Fruit fly (Drosophila melanogaster): Measurements from ENCODE around the gene y.

y gene

DNA sequence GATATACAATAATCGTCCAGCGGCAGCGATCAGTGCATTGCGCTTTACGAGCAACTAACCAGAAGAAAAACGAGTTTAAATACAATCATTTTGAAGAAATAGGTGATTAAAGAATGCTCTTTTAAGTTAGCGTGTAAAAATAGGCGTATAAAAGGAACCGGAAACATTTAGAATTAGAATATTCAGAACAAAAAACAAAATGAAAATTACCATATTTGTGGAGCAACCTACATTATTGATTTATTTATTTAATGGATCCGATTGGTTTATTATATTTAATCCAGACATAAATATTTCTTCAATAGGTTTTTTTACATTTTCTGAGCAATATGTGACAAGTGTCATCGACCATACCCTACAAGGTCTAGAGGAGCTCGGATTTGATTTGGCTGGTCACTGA is 22.0 kb downstream of the y start:
- TF ChIP-seq cnc (optimal IDR thresholded peaks at IDR 0.05) (no peak), kay (GFP tag; ENCODE audit: borderline replicate concordance) (no peak), Crg-1 (GFP tag; optimal IDR thresholded peaks at IDR 0.05) (no peak), CG14711 (tag; optimal IDR thresholded peaks at IDR 0.05) (no peak), cic (GFP tag; optimal IDR thresholded peaks at IDR 0.05) (no peak), Mnt (GFP tag; optimal IDR thresholded peaks at IDR 0.05) (no peak), CG1620 (GFP tag; optimal IDR thresholded peaks at IDR 0.05) (no peak)

DNA sequence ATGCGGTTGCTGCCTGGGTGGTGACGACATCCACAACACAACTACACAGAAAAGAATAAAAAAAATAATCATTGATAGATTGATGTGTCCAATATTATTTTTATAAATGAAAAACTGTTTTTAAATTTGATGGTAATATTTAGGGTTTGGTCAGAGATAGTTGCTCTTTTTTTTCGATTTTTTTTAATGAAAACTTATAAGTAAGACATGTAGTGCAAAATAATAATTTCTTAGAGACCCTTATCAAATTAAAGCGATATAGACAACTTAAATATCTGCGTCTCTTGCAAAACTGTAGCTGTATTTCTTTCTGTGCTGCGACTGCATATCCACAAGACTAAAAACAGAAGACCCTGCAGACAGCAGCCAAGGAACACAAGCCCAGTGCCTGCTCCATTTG is 23.2 kb downstream of the y start:
- TF ChIP-seq Clk (GFP tag; optimal IDR thresholded peaks at IDR 0.05) (no peak), kay (GFP tag; ENCODE audit: borderline replicate concordance) (no peak), cic (GFP tag; optimal IDR thresholded peaks at IDR 0.05) (no peak), Crg-1 (GFP tag; optimal IDR thresholded peaks at IDR 0.05) (no peak), CG14711 (tag; optimal IDR thresholded peaks at IDR 0.05) (no peak), CG12768 (GFP tag; optimal IDR thresholded peaks at IDR 0.05) (no peak), CG7045 (GFP tag; optimal IDR thresholded peaks at IDR 0.05) (no peak), Mnt (GFP tag; optimal IDR thresholded peaks at IDR 0.05) (no peak), CG11617 (GFP tag; optimal IDR thresholded peaks at IDR 0.05) (no peak), Hr96 (GFP tag; optimal IDR thresholded peaks at IDR 0.05) (no peak)

DNA sequence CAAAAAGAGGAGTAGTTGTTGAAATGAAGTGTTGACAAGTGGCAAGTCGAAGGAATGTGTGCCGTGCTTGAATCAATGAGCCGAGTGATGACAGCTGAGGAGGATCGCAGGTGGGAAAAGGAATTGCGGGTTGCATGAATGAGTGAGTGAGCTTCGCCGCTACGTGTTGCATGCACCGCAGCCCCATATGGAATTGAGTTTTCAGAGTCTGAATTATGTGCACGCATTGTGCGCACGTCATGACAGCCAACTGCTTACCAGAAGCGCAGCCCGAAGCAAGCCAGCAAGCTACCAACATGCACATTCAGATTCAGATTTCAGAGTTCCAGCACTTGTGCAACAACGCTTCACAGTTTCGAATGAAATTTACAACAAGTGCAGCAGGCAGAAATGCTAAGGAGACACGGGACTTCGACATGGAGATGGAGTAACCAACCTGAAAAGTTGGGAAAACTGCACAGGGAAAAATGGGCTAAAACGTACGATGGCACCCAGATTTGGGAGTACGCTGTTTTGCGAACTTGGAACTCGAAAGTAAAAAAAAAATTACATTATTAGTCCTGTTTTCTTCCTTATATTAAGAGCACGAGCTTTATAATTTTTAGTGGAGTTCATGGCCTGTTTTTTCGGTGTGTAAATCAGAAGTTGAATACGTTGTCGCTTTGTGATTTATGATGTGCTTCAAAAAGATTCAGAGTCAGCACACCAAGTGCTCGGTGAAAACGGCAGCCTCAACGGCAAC is 29.6 kb downstream of the y start:
- no peak for TF ChIP-seq tj (GFP tag; optimal IDR thresholded peaks at IDR 0.05)
- TF ChIP-seq CG11617 (GFP tag; optimal IDR thresholded peaks at IDR 0.05), result no peak
- TF ChIP-seq ovo (GFP tag; optimal IDR thresholded peaks at IDR 0.05), result no peak
- no peak for TF ChIP-seq CG7045 (GFP tag; optimal IDR thresholded peaks at IDR 0.05)
- TF ChIP-seq CG33017 (tag; optimal IDR thresholded peaks at IDR 0.05), result no peak
- no peak for TF ChIP-seq CG1620 (GFP tag; optimal IDR thresholded peaks at IDR 0.05)
- TF ChIP-seq Clk (GFP tag; optimal IDR thresholded peaks at IDR 0.05), result no peak
- TF ChIP-seq CG7101 (tag; optimal IDR thresholded peaks at IDR 0.05), result no peak
- no peak for TF ChIP-seq Mnt (GFP tag; optimal IDR thresholded peaks at IDR 0.05)
- no peak for TF ChIP-seq cnc (optimal IDR thresholded peaks at IDR 0.05)

DNA sequence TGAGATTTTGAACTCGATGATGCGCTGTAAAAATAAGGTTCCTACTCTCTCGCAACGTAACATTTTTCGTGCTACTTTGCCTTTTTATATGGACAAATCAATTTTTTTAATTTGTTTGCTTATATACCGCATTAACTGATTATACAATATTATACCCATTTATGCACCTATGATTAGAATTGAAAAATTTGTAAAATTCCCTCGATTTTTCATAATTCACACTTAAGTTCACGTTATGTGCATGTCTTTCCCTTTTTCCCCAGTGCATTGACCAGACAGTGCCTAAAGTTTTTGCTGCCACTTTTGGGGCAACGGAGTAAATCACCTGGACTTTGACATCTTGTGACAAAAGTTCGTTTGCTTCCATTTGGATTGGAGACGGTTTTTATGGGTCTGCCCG is 34.1 kb downstream of the y start:
- no peak for TF ChIP-seq CG5204 (GFP tag; optimal IDR thresholded peaks at IDR 0.05)
- no peak for TF ChIP-seq Hr96 (GFP tag; optimal IDR thresholded peaks at IDR 0.05)
- TF ChIP-seq cnc (optimal IDR thresholded peaks at IDR 0.05), result no peak
- no peak for TF ChIP-seq CG11617 (GFP tag; optimal IDR thresholded peaks at IDR 0.05)
- TF ChIP-seq Mnt (GFP tag; optimal IDR thresholded peaks at IDR 0.05), result no peak
- no peak for TF ChIP-seq CG33017 (tag; optimal IDR thresholded peaks at IDR 0.05)
- no peak for TF ChIP-seq CG14711 (tag; optimal IDR thresholded peaks at IDR 0.05)
- no peak for TF ChIP-seq CG7045 (GFP tag; optimal IDR thresholded peaks at IDR 0.05)

DNA sequence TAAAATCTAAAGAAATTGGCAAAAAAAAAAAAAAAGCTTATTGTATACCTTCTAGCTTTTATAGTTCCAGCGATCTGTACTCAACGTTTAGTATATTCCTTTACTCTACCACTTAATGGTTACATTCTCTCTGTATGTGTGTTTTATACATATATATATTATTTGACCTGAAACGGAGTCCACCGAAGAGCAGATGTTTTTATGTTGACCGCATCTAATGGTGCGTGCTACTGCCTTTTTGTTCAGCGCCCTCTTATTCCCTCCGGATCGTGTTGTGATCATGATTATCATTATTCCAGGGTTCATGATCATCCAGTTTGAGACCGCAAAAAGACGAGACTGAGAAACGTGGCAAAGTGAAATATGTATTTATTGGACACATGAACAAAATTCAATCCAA is 35.9 kb downstream of the y start:
- TF ChIP-seq toe (GFP tag; optimal IDR thresholded peaks at IDR 0.05), result no peak
- TF ChIP-seq tj (GFP tag; optimal IDR thresholded peaks at IDR 0.05), result no peak
- TF ChIP-seq Hr96 (GFP tag; optimal IDR thresholded peaks at IDR 0.05), result no peak
- no peak for TF ChIP-seq CG33017 (tag; optimal IDR thresholded peaks at IDR 0.05)

DNA sequence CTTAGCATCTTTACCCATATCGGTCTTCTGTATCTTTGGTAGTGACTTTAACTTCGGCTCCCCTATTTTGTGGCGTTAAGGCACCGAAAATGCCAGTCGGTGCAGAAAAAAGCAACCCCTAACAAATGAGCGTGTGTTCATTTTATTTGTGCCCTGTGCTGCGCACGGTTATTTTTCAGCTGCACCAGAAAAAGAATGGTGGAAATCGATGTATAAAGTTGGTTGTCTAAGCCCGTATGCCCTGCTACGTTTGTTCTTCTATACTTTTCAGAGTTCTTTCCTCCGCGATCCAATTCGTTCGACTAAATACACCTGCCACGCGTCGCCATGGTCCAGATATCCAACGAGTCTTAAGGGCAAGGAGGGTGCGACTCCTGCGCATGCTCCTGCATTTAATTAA is 36.7 kb downstream of the y start:
- TF ChIP-seq CG1620 (GFP tag; optimal IDR thresholded peaks at IDR 0.05) (no peak), CG7101 (tag; optimal IDR thresholded peaks at IDR 0.05) (no peak), CG12768 (GFP tag; optimal IDR thresholded peaks at IDR 0.05) (no peak), kay (GFP tag; ENCODE audit: borderline replicate concordance) (no peak), cnc (optimal IDR thresholded peaks at IDR 0.05) (no peak)

DNA sequence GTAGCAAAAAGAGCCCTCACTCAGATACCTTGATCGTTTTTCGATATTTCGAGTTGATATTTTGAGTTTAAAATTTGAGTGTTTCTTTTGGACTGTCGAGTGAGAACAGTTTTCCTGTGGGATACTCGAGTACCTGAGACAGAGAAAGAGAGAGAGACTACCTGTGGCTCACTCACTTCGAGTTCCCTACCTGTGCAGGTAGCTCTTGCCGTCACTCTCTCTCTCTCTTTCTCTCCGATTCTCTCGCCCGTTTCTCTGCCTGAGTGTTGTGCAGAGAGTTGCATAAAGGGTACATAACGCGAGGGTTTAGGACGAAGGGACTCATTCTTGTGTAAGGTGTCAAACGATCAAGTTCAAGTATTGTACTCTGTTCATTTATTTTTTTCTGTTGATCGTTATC is 39.4 kb downstream of the y start, which contains the start of gene sc:
TSS of gene sc (plus strand) at position 315 of the 400 bp plus-strand sequence.
- TF ChIP-seq cnc (optimal IDR thresholded peaks at IDR 0.05) (no peak), kay (GFP tag; ENCODE audit: borderline replicate concordance) (no peak), CG1620 (GFP tag; optimal IDR thresholded peaks at IDR 0.05) (no peak), Crg-1 (GFP tag; optimal IDR thresholded peaks at IDR 0.05) (no peak), CG11617 (GFP tag; optimal IDR thresholded peaks at IDR 0.05) (no peak), pad (GFP tag; optimal IDR thresholded peaks at IDR 0.05) (no peak), Hr96 (GFP tag; optimal IDR thresholded peaks at IDR 0.05) (no peak), bab1 (GFP tag; optimal IDR thresholded peaks at IDR 0.05) (no peak)

DNA sequence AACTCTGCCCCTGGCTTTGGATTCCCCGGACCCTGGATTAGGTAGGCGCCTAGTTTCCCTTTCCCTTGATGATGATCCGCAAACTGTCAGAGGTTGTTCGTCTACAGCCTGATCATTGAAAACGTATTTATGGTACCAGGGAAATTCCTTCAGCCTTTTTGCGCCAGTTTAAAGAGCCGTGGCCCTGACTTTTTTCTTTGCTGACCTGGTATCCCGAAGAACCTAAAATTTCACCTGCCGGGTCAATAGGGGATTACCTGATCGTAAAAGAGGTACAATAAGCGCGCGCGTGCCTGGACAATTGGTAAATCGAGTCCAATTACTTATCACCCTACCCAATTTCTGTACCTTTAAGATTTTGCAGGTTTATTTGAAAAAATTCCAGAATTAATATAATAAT is 43.4 kb downstream of the y start:
- TF ChIP-seq toe (GFP tag; optimal IDR thresholded peaks at IDR 0.05) (no peak), CG1620 (GFP tag; optimal IDR thresholded peaks at IDR 0.05) (no peak), CG11617 (GFP tag; optimal IDR thresholded peaks at IDR 0.05) (no peak)
